Fruit fly (Drosophila melanogaster): Measurements from ENCODE around the gene CG32638.

CG32638 gene

dm6 chrX:13127973-13128749 is 433 bp downstream of the CG32638 start (continued):
- TF ChIP-seq tin (GFP tag; optimal IDR thresholded peaks at IDR 0.05) (peak; percentile 49), D19A (tag; optimal IDR thresholded peaks at IDR 0.05) (no peak), CG4360 (GFP tag; IDR thresholded peaks at IDR 0.05) (peak; percentile 79), NfI (GFP tag; optimal IDR thresholded peaks at IDR 0.05) (no peak), CG4854 (GFP tag; optimal IDR thresholded peaks at IDR 0.05) (no peak), gce (GFP tag; IDR thresholded peaks at IDR 0.05) (no peak), CG10267 (tag; optimal IDR thresholded peaks at IDR 0.05) (peak; percentile 17), CG7963 (GFP tag; IDR thresholded peaks at IDR 0.05; ENCODE audit: partially characterized antibody) (no peak), danr (GFP tag; IDR thresholded peaks at IDR 0.05) (no peak), run (tag; optimal IDR thresholded peaks at IDR 0.05) (no peak), MBD-R2 (GFP tag; IDR thresholded peaks at IDR 0.05) (no peak), CG17328 (GFP tag; IDR thresholded peaks at IDR 0.05) (peak; percentile 70), CG10321 (GFP tag; IDR thresholded peaks at IDR 0.05) (no peak), CG32767 (GFP tag; IDR thresholded peaks at IDR 0.05) (no peak), Lim3 (GFP tag; IDR thresholded peaks at IDR 0.05) (no peak), CG4328 (GFP tag; optimal IDR thresholded peaks at IDR 0.05) (no peak), eyg (GFP tag; optimal IDR thresholded peaks at IDR 0.05) (no peak), CG17359 (tag; optimal IDR thresholded peaks at IDR 0.05) (peak; percentile 33), CG32532 (GFP tag; IDR thresholded peaks at IDR 0.05) (no peak), toy (GFP tag; IDR thresholded peaks at IDR 0.05) (no peak), sc (optimal IDR thresholded peaks at IDR 0.05) (no peak), sc (GFP tag; optimal IDR thresholded peaks at IDR 0.05) (no peak), hbn (GFP tag; IDR thresholded peaks at IDR 0.05; ENCODE audit: partially characterized antibody) (no peak), CG8089 (GFP tag; optimal IDR thresholded peaks at IDR 0.05) (peak; percentile 24), sens-2 (GFP tag; IDR thresholded peaks at IDR 0.05) (peak; percentile 16; the same call in 1 of the 2 replicates), shn (GFP tag; optimal IDR thresholded peaks at IDR 0.05) (peak; percentile 41), esg (GFP tag; conservative IDR thresholded peaks at IDR 0.05) (no peak), ken (GFP tag; IDR thresholded peaks at IDR 0.05) (no peak), CG2116 (GFP tag; optimal IDR thresholded peaks at IDR 0.05) (no peak), hb (GFP tag; IDR thresholded peaks at IDR 0.05; ENCODE audit: partially characterized antibody) (0 out of 3 replicates have a peak, but pooled peaks have one; percentile 18), Ssrp (tag; optimal IDR thresholded peaks at IDR 0.05) (peak; percentile 24), CG18619 (GFP tag; optimal IDR thresholded peaks at IDR 0.05) (no peak), CG14014 (GFP tag; IDR thresholded peaks at IDR 0.05) (peak; percentile 19; the same call in 1 of the 2 replicates), CG12236 (GFP tag; optimal IDR thresholded peaks at IDR 0.05) (no peak), CG11695 (GFP tag; IDR thresholded peaks at IDR 0.05) (peak; percentile 36; the same call in 1 of the 3 replicates), zen (tag; optimal IDR thresholded peaks at IDR 0.05) (no peak), CG1832 (GFP tag; optimal IDR thresholded peaks at IDR 0.05) (peak; percentile 74), phol (tag; optimal IDR thresholded peaks at IDR 0.05) (peak; percentile 23), Med (GFP tag) (peak; percentile 76), CG15696 (tag; optimal IDR thresholded peaks at IDR 0.05) (no peak), Vsx1 (GFP tag; optimal IDR thresholded peaks at IDR 0.05) (no peak), hkb (optimal IDR thresholded peaks at IDR 0.05) (no peak), hkb (GFP tag; IDR thresholded peaks at IDR 0.05) (0 out of 2 replicates have a peak, but pooled peaks have one; percentile 27), sisA (GFP tag; IDR thresholded peaks at IDR 0.05) (peak; percentile 38; the same call in 1 of the 2 replicates), fd102C (GFP tag; optimal IDR thresholded peaks at IDR 0.05) (no peak), corto (GFP tag; optimal IDR thresholded peaks at IDR 0.05) (no peak), Optix (GFP tag; IDR thresholded peaks at IDR 0.05) (0 out of 3 replicates have a peak, but pooled peaks have one; percentile 37), Oaz (GFP tag; IDR thresholded peaks at IDR 0.05) (no peak), mam (GFP tag; optimal IDR thresholded peaks at IDR 0.05) (no peak), aop (GFP tag; IDR thresholded peaks at IDR 0.05) (no peak)
